Fruit fly (Drosophila melanogaster): Measurements from ENCODE around the gene CG17271.

DNA sequence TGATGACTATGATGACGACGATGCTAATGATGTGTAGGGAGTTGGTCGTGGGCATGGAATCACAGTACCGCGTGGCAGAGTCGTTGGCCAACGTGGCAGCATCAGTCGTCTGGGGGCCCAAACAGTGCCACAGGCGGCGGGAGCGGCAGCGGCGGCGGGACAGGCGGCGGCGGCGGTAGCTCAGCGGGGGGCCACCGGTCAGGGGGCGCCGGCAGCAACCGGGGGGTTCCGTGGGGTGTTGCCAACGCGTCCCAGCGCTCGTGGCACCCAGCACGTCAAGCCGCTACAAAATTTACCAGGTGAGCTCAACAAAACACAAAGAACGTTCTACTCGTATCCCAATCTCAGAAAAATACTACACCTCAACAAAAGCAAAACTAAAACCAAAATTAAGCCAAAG, 19.4 kb downstream of the CG17271 start:
- TF ChIP-seq tap (tag; optimal IDR thresholded peaks at IDR 0.05) = no peak
- no peak for TF ChIP-seq bowl (GFP tag; IDR thresholded peaks at IDR 0.05)
- TF ChIP-seq psq (GFP tag; optimal IDR thresholded peaks at IDR 0.05) = no peak
- no peak for TF ChIP-seq CG2116 (GFP tag; optimal IDR thresholded peaks at IDR 0.05)
- no peak for TF ChIP-seq Dref (GFP tag; IDR thresholded peaks at IDR 0.05)
- no peak for TF ChIP-seq mam (GFP tag; optimal IDR thresholded peaks at IDR 0.05)
- TF ChIP-seq lmd (GFP tag; IDR thresholded peaks at IDR 0.05) = no peak
- no peak for TF ChIP-seq CG9817 (tag; optimal IDR thresholded peaks at IDR 0.05)
